Fruit fly (Drosophila melanogaster): ENCODE data around the gene mus302.

mus302 gene

DNA sequence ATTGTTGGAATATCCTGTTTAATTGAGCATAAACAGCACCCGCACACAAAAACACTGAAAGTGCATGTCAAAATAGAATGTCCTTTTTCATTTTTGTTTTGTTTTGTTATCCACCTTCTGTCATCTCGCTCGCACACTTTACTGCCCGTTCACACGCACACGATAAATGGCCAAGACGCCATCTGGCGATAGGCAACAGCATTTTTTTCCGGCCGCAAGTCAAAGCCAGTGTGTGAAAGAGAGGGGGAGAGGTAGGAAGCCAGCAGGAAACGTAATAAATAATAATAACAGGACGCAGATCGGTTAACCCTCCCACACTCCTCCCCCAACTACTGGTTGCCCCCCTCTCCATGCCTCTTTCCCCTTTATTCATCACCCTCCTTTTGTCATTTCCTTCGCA is 9.7 kb downstream of the mus302 start:
- peak; percentile 4 for TF ChIP-seq CG8159 (tag; optimal IDR thresholded peaks at IDR 0.05)
- TF ChIP-seq Pif1A (GFP tag; optimal IDR thresholded peaks at IDR 0.05): no peak
- TF ChIP-seq CG14655 (GFP tag; optimal IDR thresholded peaks at IDR 0.05): peak; percentile 14
- 0 out of 2 replicates have a peak, but pooled peaks have one; percentile 11 for TF ChIP-seq CG32121 (GFP tag; IDR thresholded peaks at IDR 0.05)
- no peak for TF ChIP-seq CG12605 (GFP tag; IDR thresholded peaks at IDR 0.05)
- no peak for TF ChIP-seq CG17806 (tag; optimal IDR thresholded peaks at IDR 0.05)
- TF ChIP-seq CG13204 (GFP tag; optimal IDR thresholded peaks at IDR 0.05): peak; percentile 56
- TF ChIP-seq EcR (GFP tag; optimal IDR thresholded peaks at IDR 0.05): no peak
- TF ChIP-seq Pif1B (GFP tag; optimal IDR thresholded peaks at IDR 0.05): no peak
- TF ChIP-seq gl (tag; optimal IDR thresholded peaks at IDR 0.05): no peak
- no peak for TF ChIP-seq Ets98B (GFP tag; IDR thresholded peaks at IDR 0.05)
- TF ChIP-seq CG10348 (GFP tag; IDR thresholded peaks at IDR 0.05): no peak
- no peak for TF ChIP-seq Snoo (tag; optimal IDR thresholded peaks at IDR 0.05)
- no peak for TF ChIP-seq CG15710 (tag; optimal IDR thresholded peaks at IDR 0.05)
- TF ChIP-seq CG8301 (tag; optimal IDR thresholded peaks at IDR 0.05): no peak
- no peak for TF ChIP-seq D1 (tag; optimal IDR thresholded peaks at IDR 0.05)
- peak; percentile 63 for TF ChIP-seq CG4496 (GFP tag; IDR thresholded peaks at IDR 0.05)
- no peak for TF ChIP-seq CG9948 (tag; optimal IDR thresholded peaks at IDR 0.05)
- TF ChIP-seq CG34367 (tag; optimal IDR thresholded peaks at IDR 0.05): peak; percentile 5
- TF ChIP-seq rn (GFP tag; IDR thresholded peaks at IDR 0.05): no peak
- 0 out of 3 replicates have a peak, but pooled peaks have one; percentile 40 for TF ChIP-seq fd96Ca (GFP tag; IDR thresholded peaks at IDR 0.05)

- no peak for TF ChIP-seq CG32121 (GFP tag; IDR thresholded peaks at IDR 0.05)
- no peak for TF ChIP-seq CG15710 (tag; optimal IDR thresholded peaks at IDR 0.05)
- peak; percentile 5 for TF ChIP-seq CG9948 (tag; optimal IDR thresholded peaks at IDR 0.05)
- peak; percentile 38 for TF ChIP-seq CG17806 (tag; optimal IDR thresholded peaks at IDR 0.05)
- TF ChIP-seq CG12605 (GFP tag; IDR thresholded peaks at IDR 0.05): no peak
- no peak for TF ChIP-seq CG34367 (tag; optimal IDR thresholded peaks at IDR 0.05)
- peak; percentile 39 for TF ChIP-seq CG14655 (GFP tag; optimal IDR thresholded peaks at IDR 0.05)
- TF ChIP-seq rn (GFP tag; IDR thresholded peaks at IDR 0.05): no peak
- peak; percentile 42 for TF ChIP-seq CG8159 (tag; optimal IDR thresholded peaks at IDR 0.05)
- peak; percentile 19 for TF ChIP-seq CG8301 (tag; optimal IDR thresholded peaks at IDR 0.05)
Measured at dm6 chr3L:16768001-16768652, 11.4 kb downstream of the mus302 start.

DNA sequence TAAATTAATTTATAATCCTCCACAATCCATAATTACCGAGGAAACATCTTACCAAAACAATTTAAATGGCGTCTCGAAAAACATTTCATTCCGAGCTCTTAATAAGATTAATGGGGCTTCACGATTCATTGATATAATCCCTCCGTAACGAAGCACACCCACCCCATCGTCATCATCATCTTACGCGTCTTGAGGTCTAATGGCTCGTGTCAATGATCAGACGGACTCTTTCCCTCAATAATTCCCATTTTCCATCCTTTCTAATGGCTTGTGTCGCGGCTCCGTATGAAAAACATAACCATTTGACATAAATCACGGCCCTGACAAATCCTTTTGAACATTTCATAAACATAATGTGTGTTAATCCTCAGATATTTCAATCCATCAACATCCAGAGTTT is 12.6 kb downstream of the mus302 start:
- TF ChIP-seq D1 (tag; optimal IDR thresholded peaks at IDR 0.05) (no peak), CG14655 (GFP tag; optimal IDR thresholded peaks at IDR 0.05) (no peak), CG34367 (tag; optimal IDR thresholded peaks at IDR 0.05) (no peak), CG13204 (GFP tag; optimal IDR thresholded peaks at IDR 0.05) (no peak), CG17806 (tag; optimal IDR thresholded peaks at IDR 0.05) (no peak), CG4496 (GFP tag; IDR thresholded peaks at IDR 0.05) (no peak), CG12605 (GFP tag; IDR thresholded peaks at IDR 0.05) (no peak), CG8159 (tag; optimal IDR thresholded peaks at IDR 0.05) (no peak), CG10348 (GFP tag; IDR thresholded peaks at IDR 0.05) (no peak), Snoo (tag; optimal IDR thresholded peaks at IDR 0.05) (no peak), Pif1B (GFP tag; optimal IDR thresholded peaks at IDR 0.05) (no peak)

DNA sequence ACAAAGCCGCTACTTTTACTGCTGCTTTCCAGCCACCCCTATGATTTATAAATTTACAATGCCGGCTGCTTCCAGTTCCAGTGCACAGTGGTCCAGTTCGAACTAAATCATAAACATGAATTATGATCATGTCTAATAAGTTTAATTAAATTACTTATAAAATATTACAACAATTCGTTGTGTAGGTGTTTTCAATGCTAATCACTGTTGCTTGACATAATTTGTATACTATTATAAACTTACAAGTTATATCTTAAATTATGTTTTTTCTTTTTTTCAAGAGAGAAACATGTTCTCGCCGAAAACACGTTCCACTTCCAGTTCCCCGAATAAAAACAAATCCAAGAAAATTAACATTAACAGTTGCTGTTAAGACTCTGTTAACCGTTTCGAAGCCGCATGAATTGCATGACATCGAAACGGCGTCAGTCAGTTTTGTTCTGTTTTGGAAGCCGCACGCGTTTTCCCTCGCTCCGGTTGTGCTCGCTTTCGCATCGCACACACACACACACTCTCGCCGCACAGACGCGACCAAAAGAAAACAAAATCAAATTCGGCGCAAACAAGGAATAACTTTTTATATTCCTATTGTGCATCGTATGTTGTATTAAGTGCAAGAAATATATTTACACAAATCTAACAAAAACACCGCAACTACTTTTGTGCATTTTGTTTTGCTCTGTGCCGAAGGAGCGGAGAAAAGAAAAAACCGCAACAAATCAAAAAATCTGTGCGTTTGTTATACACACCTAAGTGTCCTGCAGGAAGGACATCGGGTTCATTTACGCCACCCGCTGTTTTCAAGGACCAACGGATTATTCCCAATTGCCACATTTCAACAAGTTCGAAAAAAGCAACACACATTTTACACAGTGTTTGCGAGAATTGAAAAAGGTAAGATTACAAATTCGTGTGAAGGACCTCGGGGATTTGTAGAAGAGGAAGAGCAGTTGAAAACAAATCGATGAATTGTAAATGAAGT is 13.6 kb downstream of the mus302 start, which contains the start of gene Nrt:
Gene Nrt (plus strand): TSS at position 426 of the 982 bp plus-strand sequence.
- TF ChIP-seq D1 (tag; optimal IDR thresholded peaks at IDR 0.05) (no peak), CG8159 (tag; optimal IDR thresholded peaks at IDR 0.05) (peak; percentile 77), CG13204 (GFP tag; optimal IDR thresholded peaks at IDR 0.05) (peak; percentile 29), EcR (GFP tag; optimal IDR thresholded peaks at IDR 0.05) (peak; percentile 38), CG8301 (tag; optimal IDR thresholded peaks at IDR 0.05) (peak; percentile 64), CG14655 (GFP tag; optimal IDR thresholded peaks at IDR 0.05) (peak; percentile 65), CG12605 (GFP tag; IDR thresholded peaks at IDR 0.05) (peak; percentile 86), fd96Ca (GFP tag; IDR thresholded peaks at IDR 0.05) (peak; percentile 8; the same call in 1 of the 3 replicates), CG32121 (GFP tag; IDR thresholded peaks at IDR 0.05) (peak; percentile 65; the same call in 1 of the 2 replicates), CG34367 (tag; optimal IDR thresholded peaks at IDR 0.05) (peak; percentile 68), gl (tag; optimal IDR thresholded peaks at IDR 0.05) (peak; percentile 47), Ets98B (GFP tag; IDR thresholded peaks at IDR 0.05) (peak; percentile 60), rn (GFP tag; IDR thresholded peaks at IDR 0.05) (no peak), CG15710 (tag; optimal IDR thresholded peaks at IDR 0.05) (peak; percentile 61), CG10348 (GFP tag; IDR thresholded peaks at IDR 0.05) (no peak), Snoo (tag; optimal IDR thresholded peaks at IDR 0.05) (peak; percentile 36), CG4496 (GFP tag; IDR thresholded peaks at IDR 0.05) (peak; percentile 63; the same call in 1 of the 3 replicates), CG17806 (tag; optimal IDR thresholded peaks at IDR 0.05) (peak; percentile 67), Pif1B (GFP tag; optimal IDR thresholded peaks at IDR 0.05) (peak; percentile 69), CG9948 (tag; optimal IDR thresholded peaks at IDR 0.05) (peak; percentile 38), Pif1A (GFP tag; optimal IDR thresholded peaks at IDR 0.05) (peak; percentile 72)

All from whole organism, pupa.